Fruit fly (Drosophila melanogaster) whole organism, prepupa: ENCODE measurements around the gene CG11498.
A peak's percentile ranks its signal among the peaks of the same experiment; 100 is the strongest.

Experiments
- CG10669 ChIP-seq: fragments of 200-800 bp; sonication (Bioruptor generic); optimal IDR thresholded peaks from 3 replicates; lab custom pipeline; 2018; ENCODE audit warnings: missing biosample characterization, mild to moderate bottlenecking, missing genetic modification characterization, moderate library complexity
- Lpt ChIP-seq: fragments of 200-800 bp; sonication (Bioruptor generic); optimal IDR thresholded peaks from 3 replicates; lab custom pipeline; 2016; ENCODE audit warnings: missing biosample characterization, missing genetic modification characterization
- eg ChIP-seq: fragments of 200-800 bp; sonication (Bioruptor generic); IDR thresholded peaks from 3 replicates; pipeline ENCODE4 v1.3.6; 2022; ENCODE audit warnings: missing biosample characterization, missing genetic modification characterization
- svp ChIP-seq: fragments of 200-800 bp; sonication (Bioruptor generic); peaks from one replicate; lab custom pipeline; 2016; ENCODE audit warnings: missing biosample characterization, missing genetic modification characterization

DNA sequence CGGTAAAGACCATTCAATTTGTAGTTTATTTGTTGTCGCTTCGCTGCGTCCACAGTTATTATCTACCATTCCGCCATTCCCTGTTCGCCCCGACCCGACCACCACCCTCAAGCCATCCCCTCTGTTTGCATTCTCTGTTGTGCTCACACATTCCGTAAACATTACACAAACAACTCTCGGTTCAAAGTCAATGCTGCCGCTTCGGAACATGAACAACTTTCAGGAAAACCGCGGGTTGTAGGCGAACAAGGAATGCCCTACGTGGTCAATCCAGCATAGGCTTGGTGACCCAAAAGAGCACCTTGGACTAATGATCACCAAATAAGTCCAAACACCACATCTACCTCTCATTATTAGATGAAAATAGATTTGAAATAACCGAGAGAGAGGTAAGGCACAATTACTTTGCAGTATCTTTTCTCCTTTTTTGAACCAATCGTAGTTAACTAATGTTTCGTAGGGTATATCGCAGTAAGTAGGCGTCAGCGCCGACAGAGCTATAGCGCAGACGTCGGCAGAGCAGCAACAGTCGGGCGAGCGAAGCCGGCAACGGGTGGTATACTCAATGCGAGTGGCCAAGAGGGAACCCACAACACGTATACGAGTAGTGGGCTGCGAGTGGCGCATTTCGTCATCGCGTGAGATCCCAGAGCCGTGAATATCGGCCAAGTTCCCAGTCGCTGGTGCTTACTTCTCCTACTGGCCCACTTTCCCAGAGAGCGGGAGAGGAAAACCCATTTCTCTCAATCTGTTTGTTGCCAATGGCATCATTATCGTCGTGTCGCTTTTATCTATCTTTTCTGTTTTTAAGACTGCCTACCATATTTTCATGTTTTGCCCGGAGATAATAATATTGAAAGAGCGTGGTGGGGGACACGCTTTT is 43.1 kb upstream of the CG11498 start:
- TF ChIP-seq svp (GFP tag; lab: Kevin White, UChicago), result peak; percentile 67
- TF ChIP-seq CG10669 (GFP tag; lab: Kevin White, UChicago), result peak; percentile 72
- peak; percentile 75; the same call in 2 of the 3 replicates for TF ChIP-seq eg
- peak; percentile 80 for TF ChIP-seq Lpt
